Worm (Caenorhabditis elegans): Measurements from ENCODE around the gene T04F8.7.

T04F8.7 gene

ce11 chrX:11712230-11712853, 31.6 kb upstream of the T04F8.7 start, which contains the start of gene col-180:
Gene col-180, minus strand, starts transcription at chrX:11712280.
- TF ChIP-seq snpc-1.3 (tag; optimal IDR thresholded peaks at IDR 0.05; ENCODE audit: insufficient read depth), result no peak
- TF ChIP-seq hlh-26 (GFP tag; conservative IDR thresholded peaks at IDR 0.05), result no peak
- TF ChIP-seq die-1 (tag; optimal IDR thresholded peaks at IDR 0.05), result no peak
- TF ChIP-seq atf-7 (tag; optimal IDR thresholded peaks at IDR 0.05), result no peak
- TF ChIP-seq mes-4 (tag; optimal IDR thresholded peaks at IDR 0.05), result no peak
- no peak for TF ChIP-seq B0035.1 (tag; optimal IDR thresholded peaks at IDR 0.05)
- no peak for TF ChIP-seq nhr-27 (tag; optimal IDR thresholded peaks at IDR 0.05)
- TF ChIP-seq cebp-1 (GFP tag; IDR thresholded peaks at IDR 0.05), result no peak
- TF ChIP-seq cebp-1 (tag; optimal IDR thresholded peaks at IDR 0.05), result no peak
- TF ChIP-seq hmg-20 (GFP tag; IDR thresholded peaks at IDR 0.05), result no peak
- TF ChIP-seq Y53G8AR.9 (GFP tag; conservative IDR thresholded peaks at IDR 0.05), result no peak
- no peak for TF ChIP-seq pha-4 (tag; optimal IDR thresholded peaks at IDR 0.05)
- no peak for TF ChIP-seq mel-28 (tag; optimal IDR thresholded peaks at IDR 0.05; ENCODE audit: borderline replicate concordance)
- no peak for TF ChIP-seq nhr-179 (tag; optimal IDR thresholded peaks at IDR 0.05)
- TF ChIP-seq athp-1 (tag; optimal IDR thresholded peaks at IDR 0.05), result no peak

ce11 chrX:11711437-11712080, 30.8 kb upstream of the T04F8.7 start:
- no peak for TF ChIP-seq ceh-100 (GFP tag; IDR thresholded peaks at IDR 0.05)
- no peak for TF ChIP-seq ZK185.1 (tag; optimal IDR thresholded peaks at IDR 0.05; ENCODE audit: poor library complexity, severe bottlenecking)
- no peak for TF ChIP-seq snpc-4 (GFP tag; optimal IDR thresholded peaks at IDR 0.05)
- no peak for TF ChIP-seq snpc-4 (tag; optimal IDR thresholded peaks at IDR 0.05)
- TF ChIP-seq unc-130 (GFP tag; optimal IDR thresholded peaks at IDR 0.05), result no peak
- TF ChIP-seq nfyb-1 (GFP tag; IDR thresholded peaks at IDR 0.05), result 0 out of 2 replicates have a peak, but pooled peaks have one; percentile 17
- 0 out of 2 replicates have a peak, but pooled peaks have one; percentile 13 for TF ChIP-seq ztf-25 (GFP tag; IDR thresholded peaks at IDR 0.05)
- TF ChIP-seq zfh-2 (GFP tag; conservative IDR thresholded peaks at IDR 0.05), result peak; percentile 90
- TF ChIP-seq egrh-3 (GFP tag; IDR thresholded peaks at IDR 0.05), result peak; percentile 95
- no peak for TF ChIP-seq snpc-3.4 (tag; optimal IDR thresholded peaks at IDR 0.05)

- TF ChIP-seq atf-7 (tag; optimal IDR thresholded peaks at IDR 0.05), result peak; percentile 75
- TF ChIP-seq pha-4 (tag; optimal IDR thresholded peaks at IDR 0.05), result no peak
- TF ChIP-seq ztf-26 (tag; optimal IDR thresholded peaks at IDR 0.05), result no peak
- peak; percentile 88 to 91 for TF ChIP-seq let-607 (tag; optimal IDR thresholded peaks at IDR 0.05)
- peak; percentile 49 for TF ChIP-seq unc-62 (GFP tag; optimal IDR thresholded peaks at IDR 0.05)
- peak; percentile 80 for TF ChIP-seq ets-4 (GFP tag; optimal IDR thresholded peaks at IDR 0.05)
- no peak for TF ChIP-seq B0035.1 (tag; optimal IDR thresholded peaks at IDR 0.05)
- peak; percentile 99 for TF ChIP-seq nhr-80 (tag; optimal IDR thresholded peaks at IDR 0.05)
- TF ChIP-seq sptf-2 (GFP tag; optimal IDR thresholded peaks at IDR 0.05), result no peak
- TF ChIP-seq ztf-25 (GFP tag; IDR thresholded peaks at IDR 0.05), result no peak
- TF ChIP-seq nfya-2 (GFP tag; IDR thresholded peaks at IDR 0.05), result no peak
Observed at ce11 chrX:11710229-11710628, 29.4 kb upstream of the T04F8.7 start, which contains the start of gene C44C10.11. Gene C44C10.11, minus strand, starts transcription at chrX:11710343.

- TF ChIP-seq snpc-3.4 (tag; optimal IDR thresholded peaks at IDR 0.05) (no peak), F22D6.2 (tag; optimal IDR thresholded peaks at IDR 0.05) (no peak), hlh-26 (GFP tag; conservative IDR thresholded peaks at IDR 0.05) (no peak), zfh-2 (GFP tag; conservative IDR thresholded peaks at IDR 0.05) (no peak), attf-5 (GFP tag; optimal IDR thresholded peaks at IDR 0.05) (no peak), F55B11.4 (tag; optimal IDR thresholded peaks at IDR 0.05; ENCODE audit: borderline replicate concordance, insufficient read depth) (no peak), C17E4.6 (GFP tag; IDR thresholded peaks at IDR 0.05) (no peak), B0019.2 (GFP tag; conservative IDR thresholded peaks at IDR 0.05) (no peak), dpl-1 (GFP tag; optimal IDR thresholded peaks at IDR 0.05) (no peak), lag-1 (GFP tag; IDR thresholded peaks at IDR 0.05) (no peak), attf-6 (GFP tag; IDR thresholded peaks at IDR 0.05) (no peak)
Observed at ce11 chrX:11702236-11702635, 21.5 kb upstream of the T04F8.7 start, which contains the start of gene C44C10.3. Gene C44C10.3, plus strand, starts transcription at chrX:11702536.

Data from whole organism, young adult.